Fruit fly (Drosophila melanogaster) whole organism, embryonic: Measurements from ENCODE around the gene CG42728.

Experiments
- Ada2b ChIP-seq: fragments of 200-800 bp; sonication (Bioruptor generic); IDR thresholded peaks from 2 replicates; pipeline ENCODE4 v1.3.6; 2022; ENCODE audit warnings: missing biosample characterization, missing genetic modification characterization
- B-H2 ChIP-seq: fragments of 200-800 bp; sonication (Bioruptor generic); optimal IDR thresholded peaks from 2 replicates; lab custom pipeline; 2018; ENCODE audit warnings: missing biosample characterization, mild to moderate bottlenecking, missing genetic modification characterization
- BEAF-32 ChIP-seq: fragments of 200-800 bp; sonication (Bioruptor generic); optimal IDR thresholded peaks from 3 replicates; lab custom pipeline; 2017; ENCODE audit warnings: missing biosample characterization, missing genetic modification characterization, mild to moderate bottlenecking, moderate library complexity, missing genetic modification reagents
- CG10431 ChIP-seq: fragments of 200-800 bp; sonication (Bioruptor generic); optimal IDR thresholded peaks from 3 replicates; lab custom pipeline; 2018; ENCODE audit warnings: missing biosample characterization, mild to moderate bottlenecking, missing genetic modification characterization
- CG10565 ChIP-seq: fragments of 200-800 bp; sonication (Bioruptor generic); optimal IDR thresholded peaks from 3 replicates; lab custom pipeline; 2016; ENCODE audit warnings: missing biosample characterization, mild to moderate bottlenecking, missing genetic modification characterization
- CG11560 ChIP-seq: fragments of 200-800 bp; sonication (Bioruptor generic); IDR thresholded peaks from 3 replicates; pipeline ENCODE4 v1.3.6; 2022; ENCODE audit warnings: missing biosample characterization, missing genetic modification characterization
- CG11723 ChIP-seq: fragments of 200-800 bp; sonication (Bioruptor generic); optimal IDR thresholded peaks from 2 replicates; lab custom pipeline; 2017; ENCODE audit warnings: missing biosample characterization, mild to moderate bottlenecking, missing genetic modification characterization
- CG12299 ChIP-seq: fragments of 200-800 bp; sonication (Bioruptor generic); optimal IDR thresholded peaks from 2 replicates; lab custom pipeline; 2018; ENCODE audit warnings: missing biosample characterization, mild to moderate bottlenecking, missing genetic modification characterization
- CG12659 ChIP-seq: fragments of 200-800 bp; sonication (Bioruptor generic); optimal IDR thresholded peaks from 3 replicates; lab custom pipeline; 2017; ENCODE audit warnings: mild to moderate bottlenecking, missing biosample characterization, missing genetic modification reagents, missing genetic modification characterization
- CG13775 ChIP-seq: fragments of 200-800 bp; sonication (Bioruptor generic); optimal IDR thresholded peaks from 3 replicates; lab custom pipeline; 2017; ENCODE audit warnings: missing biosample characterization, mild to moderate bottlenecking, missing genetic modification characterization
- CG13894 ChIP-seq: fragments of 200-800 bp; sonication (Bioruptor generic); optimal IDR thresholded peaks from 3 replicates; lab custom pipeline; 2018; ENCODE audit warnings: missing biosample characterization, mild to moderate bottlenecking, missing genetic modification characterization, moderate library complexity
- CG14667 ChIP-seq: fragments of 200-800 bp; sonication (Bioruptor generic); IDR thresholded peaks from 2 replicates; pipeline ENCODE4 v1.3.6; 2022; ENCODE audit warnings: missing biosample characterization, missing genetic modification characterization
- CG16813 ChIP-seq: fragments of 200-800 bp; sonication (Bioruptor generic); IDR thresholded peaks from 3 replicates; pipeline ENCODE4 v1.3.6; 2022; ENCODE audit warnings: missing biosample characterization, missing genetic modification characterization; ENCODE audit not compliant: partially characterized antibody
- CG16863 ChIP-seq: fragments of 200-800 bp; sonication (Bioruptor generic); optimal IDR thresholded peaks from 3 replicates; lab custom pipeline; 2016; ENCODE audit warnings: missing biosample characterization, missing genetic modification characterization
- CG17829 ChIP-seq: fragments of 200-800 bp; optimal IDR thresholded peaks from 2 replicates; lab custom pipeline; 2019; ENCODE audit warnings: missing biosample characterization, mild to moderate bottlenecking, missing genetic modification characterization, moderate library complexity
- CG2129 ChIP-seq: fragments of 200-800 bp; sonication (Bioruptor generic); IDR thresholded peaks from 2 replicates; pipeline ENCODE4 v1.3.6; 2022; ENCODE audit warnings: missing biosample characterization, missing genetic modification characterization; ENCODE audit not compliant: partially characterized antibody
- CG32772 ChIP-seq: fragments of 200-800 bp; sonication (Bioruptor generic); IDR thresholded peaks from 2 replicates; pipeline ENCODE4 v1.3.6; 2022; ENCODE audit warnings: missing biosample characterization, missing genetic modification characterization
- CG34422 ChIP-seq: fragments of 200-800 bp; sonication (Bioruptor generic); IDR thresholded peaks from 3 replicates; pipeline ENCODE4 v1.3.6; 2022; ENCODE audit warnings: missing biosample characterization, missing genetic modification characterization
- CG6854 ChIP-seq: fragments of 200-800 bp; sonication (Bioruptor generic); optimal IDR thresholded peaks from 3 replicates; lab custom pipeline; 2017; ENCODE audit warnings: missing biosample characterization, mild to moderate bottlenecking, missing genetic modification characterization
- CG7357 ChIP-seq: fragments of 200-800 bp; sonication (Bioruptor generic); IDR thresholded peaks from 3 replicates; pipeline ENCODE4 v1.3.6; 2022; ENCODE audit warnings: missing biosample characterization, missing genetic modification characterization
- Doc2 ChIP-seq: fragments of 200-800 bp; sonication (Bioruptor generic); IDR thresholded peaks from 2 replicates; pipeline ENCODE4 v1.3.6; 2022; ENCODE audit warnings: missing biosample characterization, missing genetic modification characterization
- Dref ChIP-seq: fragments of 200-800 bp; sonication (Bioruptor generic); IDR thresholded peaks from 2 replicates; pipeline ENCODE4 v1.3.6; 2022; ENCODE audit warnings: missing biosample characterization, missing genetic modification characterization
- E2f1 ChIP-seq: fragments of 200-800 bp; sonication (Bioruptor generic); IDR thresholded peaks from 2 replicates; pipeline ENCODE4 v1.3.6; 2022; ENCODE audit warnings: missing biosample characterization, missing genetic modification characterization
- Fer1 ChIP-seq: fragments of 200-800 bp; sonication (Bioruptor generic); optimal IDR thresholded peaks from 2 replicates; lab custom pipeline; 2017; ENCODE audit warnings: missing biosample characterization, mild to moderate bottlenecking, missing genetic modification characterization
- H15 ChIP-seq: fragments of 200-800 bp; sonication (Bioruptor generic); IDR thresholded peaks from 3 replicates; pipeline ENCODE4 v1.3.6; 2022; ENCODE audit warnings: missing biosample characterization, missing genetic modification characterization
- Hmx ChIP-seq: fragments of 200-800 bp; sonication (Bioruptor generic); optimal IDR thresholded peaks from 2 replicates; lab custom pipeline; 2016; ENCODE audit warnings: missing biosample characterization, missing genetic modification characterization
- Nf-YB ChIP-seq: fragments of 200-800 bp; sonication (Bioruptor generic); optimal IDR thresholded peaks from 3 replicates; lab custom pipeline; 2019; ENCODE audit warnings: missing biosample characterization, mild to moderate bottlenecking, missing genetic modification characterization, moderate library complexity
- Optix ChIP-seq: fragments of 200-800 bp; sonication (Bioruptor generic); IDR thresholded peaks from 3 replicates; pipeline ENCODE4 v1.3.6; 2022; ENCODE audit warnings: missing biosample characterization, missing genetic modification characterization
- Sin3A ChIP-seq: fragments of >200 bp; optimal IDR thresholded peaks from 2 replicates; lab custom pipeline; 2018
- Ssrp ChIP-seq: fragments of 200-800 bp; sonication (Bioruptor generic); optimal IDR thresholded peaks from 2 replicates; lab custom pipeline; 2018; ENCODE audit warnings: missing biosample characterization, mild to moderate bottlenecking, missing genetic modification characterization, moderate library complexity
- Tbp ChIP-seq: fragments of >200 bp; optimal IDR thresholded peaks from 2 replicates; lab custom pipeline; 2018; ENCODE audit warnings: missing biosample characterization, missing genetic modification characterization
- Xrp1 ChIP-seq: fragments of 200-800 bp; sonication (Bioruptor generic); IDR thresholded peaks from 2 replicates; pipeline ENCODE4 v1.3.6; 2022; ENCODE audit warnings: missing biosample characterization, missing genetic modification characterization
- ab ChIP-seq: fragments of 200-800 bp; sonication (Bioruptor generic); optimal IDR thresholded peaks from 2 replicates; lab custom pipeline; 2016; ENCODE audit warnings: missing biosample characterization, missing genetic modification characterization
- br ChIP-seq: fragments of >200 bp; optimal IDR thresholded peaks from 2 replicates; lab custom pipeline; 2017
- dpn ChIP-seq, 2 experiments: fragments of 200-800 bp; sonication (Bioruptor generic); optimal IDR thresholded peaks; 3 replicates each; lab custom pipeline; 2016; ENCODE audit warnings: missing biosample characterization in 2 of 2, missing genetic modification characterization in 2 of 2
- dysf ChIP-seq: fragments of 200-800 bp; sonication (Bioruptor generic); IDR thresholded peaks from 3 replicates; pipeline ENCODE4 v1.3.6; 2022; ENCODE audit warnings: missing biosample characterization, missing genetic modification characterization
- eve ChIP-seq, 2 experiments: fragments of >200 bp; optimal IDR thresholded peaks; 2 replicates each; lab custom pipeline; 2017; ENCODE audit warnings: missing biosample characterization in 2 of 2, missing genetic modification characterization in 2 of 2
- ewg ChIP-seq: fragments of 200-800 bp; sonication (Bioruptor generic); optimal IDR thresholded peaks from 3 replicates; lab custom pipeline; 2017; ENCODE audit warnings: mild to moderate bottlenecking, missing biosample characterization, missing genetic modification reagents, missing genetic modification characterization
- eyg ChIP-seq: fragments of 200-800 bp; sonication (Bioruptor generic); optimal IDR thresholded peaks from 3 replicates; lab custom pipeline; 2016; ENCODE audit warnings: missing biosample characterization, missing genetic modification characterization
- fd102C ChIP-seq: fragments of 200-800 bp; sonication (Bioruptor generic); optimal IDR thresholded peaks from 2 replicates; lab custom pipeline; 2018; ENCODE audit warnings: missing biosample characterization, mild to moderate bottlenecking, missing genetic modification characterization, moderate library complexity
- fd3F ChIP-seq: fragments of 200-800 bp; sonication (Bioruptor generic); optimal IDR thresholded peaks from 2 replicates; lab custom pipeline; 2018; ENCODE audit warnings: missing biosample characterization, mild to moderate bottlenecking, missing genetic modification characterization, moderate library complexity
- gsb-n ChIP-seq: fragments of 200-800 bp; sonication (Bioruptor generic); optimal IDR thresholded peaks from 3 replicates; lab custom pipeline; 2018; ENCODE audit warnings: missing biosample characterization, mild to moderate bottlenecking, missing genetic modification characterization
- hth ChIP-seq: fragments of >200 bp; optimal IDR thresholded peaks from 2 replicates; lab custom pipeline; 2017; ENCODE audit warnings: inconsistent platforms
- kay ChIP-seq: fragments of 200-800 bp; sonication (Bioruptor generic); optimal IDR thresholded peaks from 2 replicates; lab custom pipeline; 2016; ENCODE audit warnings: missing biosample characterization, missing genetic modification characterization
- kni ChIP-seq: fragments of 200-800 bp; sonication (Bioruptor generic); optimal IDR thresholded peaks from 3 replicates; lab custom pipeline; 2017; ENCODE audit warnings: mild to moderate bottlenecking, missing biosample characterization, missing genetic modification reagents, missing genetic modification characterization
- lola ChIP-seq, 3 experiments: fragments of >200 bp in 2 of 3; fragments of 200-800 bp in 1 of 3; sonication (Bioruptor generic) in 1 of 3; optimal IDR thresholded peaks; 2 replicates each; lab custom pipeline; 2017 to 2019; ENCODE audit warnings: missing biosample characterization in 3 of 3, missing genetic modification characterization in 3 of 3, mild to moderate bottlenecking in 1 of 3, moderate library complexity in 1 of 3
- repo ChIP-seq: fragments of 200-800 bp; sonication (Bioruptor generic); optimal IDR thresholded peaks from 2 replicates; lab custom pipeline; 2016; ENCODE audit warnings: missing biosample characterization, missing genetic modification characterization
- row ChIP-seq: fragments of 200-800 bp; sonication (Bioruptor generic); IDR thresholded peaks from 3 replicates; pipeline ENCODE4 v1.3.6; 2022; ENCODE audit warnings: missing biosample characterization, missing genetic modification characterization
- sim ChIP-seq: fragments of 200-800 bp; sonication (Bioruptor generic); IDR thresholded peaks from 2 replicates; pipeline ENCODE4 v1.3.6; 2022; ENCODE audit warnings: missing biosample characterization, missing genetic modification characterization
- sob ChIP-seq: fragments of 200-800 bp; sonication (Bioruptor generic); IDR thresholded peaks from 2 replicates; pipeline ENCODE4 v1.3.6; 2022; ENCODE audit warnings: missing biosample characterization, missing genetic modification characterization
- zen ChIP-seq: fragments of 200-800 bp; sonication (Bioruptor generic); optimal IDR thresholded peaks from 3 replicates; lab custom pipeline; 2018; ENCODE audit warnings: missing biosample characterization, mild to moderate bottlenecking, missing genetic modification characterization, moderate library complexity

The CG42728 gene

dm6 chr3L:15537916-15538581, 10.1 kb upstream of the CG42728 start (continued):
- TF ChIP-seq zen (tag; lab: Kevin White, UChicago) (peak; percentile 74), CG10431 (peak; percentile 6), B-H2 (GFP tag; lab: Kevin White, UChicago) (no peak), dpn (GFP tag; optimal IDR thresholded peaks at IDR 0.05; lab: Kevin White, UChicago) (peak; percentile 35 to 36), Dref (GFP tag; lab: Robert Waterston, UW) (no peak), fd102C (no peak), ab (no peak), sim (GFP tag; lab: Robert Waterston, UW) (no peak), CG11723 (GFP tag; lab: Kevin White, UChicago) (peak; percentile 15), Tbp (GFP tag; lab: Kevin White, UChicago) (no peak), Nf-YB (GFP tag; lab: Kevin White, UChicago) (peak; percentile 53), CG12299 (tag; lab: Kevin White, UChicago) (no peak), BEAF-32 (GFP tag; lab: Kevin White, UChicago) (no peak), CG6854 (GFP tag; lab: Kevin White, UChicago) (peak; percentile 54), Xrp1 (peak; percentile 65), Hmx (GFP tag; lab: Kevin White, UChicago) (peak; percentile 49), CG14667 (GFP tag; lab: Robert Waterston, UW) (no peak), CG13775 (GFP tag; lab: Kevin White, UChicago) (peak; percentile 74), Doc2 (GFP tag; lab: Robert Waterston, UW) (no peak), Fer1 (peak; percentile 55), eve (GFP tag; optimal IDR thresholded peaks at IDR 0.05; lab: Kevin White, UChicago) (peak in 1 of 2 experiments; percentile 74), gsb-n (peak; percentile 64), H15 (GFP tag; lab: Robert Waterston, UW) (no peak), Ada2b (GFP tag; lab: Robert Waterston, UW) (peak; percentile 35), kay (GFP tag; lab: Kevin White, UChicago) (no peak), Optix (GFP tag; lab: Robert Waterston, UW) (no peak), CG2129 (no peak), sob (GFP tag; lab: Robert Waterston, UW) (peak; percentile 52; the same call in 1 of the 2 replicates), CG12659 (peak; percentile 65), E2f1 (GFP tag; lab: Robert Waterston, UW) (no peak; the same call in 1 of the 2 replicates), CG34422 (GFP tag; lab: Robert Waterston, UW) (no peak), hth (lab: Kevin White, UChicago) (no peak), CG16813 (GFP tag; lab: Robert Waterston, UW) (no peak), CG7357 (GFP tag; lab: Robert Waterston, UW) (peak; percentile 47; the same call in 1 of the 3 replicates), br (lab: Kevin White, UChicago) (no peak), CG11560 (tag; lab: Robert Waterston, UW) (no peak), Sin3A (lab: Kevin White, UChicago) (no peak), kni (no peak), CG13894 (tag; lab: Kevin White, UChicago) (no peak), CG10565 (GFP tag; lab: Kevin White, UChicago) (no peak), fd3F (peak; percentile 7), CG16863 (GFP tag; lab: Kevin White, UChicago) (peak; percentile 47), CG17829 (tag; lab: Kevin White, UChicago) (peak; percentile 76), Ssrp (peak; percentile 76), lola (GFP tag; optimal IDR thresholded peaks at IDR 0.05; lab: Kevin White, UChicago) (peak in 1 of 3 experiments; percentile 76), ewg (GFP tag; lab: Kevin White, UChicago) (peak; percentile 50), eyg (GFP tag; lab: Kevin White, UChicago) (no peak), CG32772 (GFP tag; lab: Robert Waterston, UW) (no peak), repo (no peak), row (GFP tag; lab: Robert Waterston, UW) (peak; percentile 67), dysf (GFP tag; lab: Robert Waterston, UW) (peak; percentile 57; the same call in 2 of the 3 replicates)
